4 worm cellular contexts compared by ENCODE assay signal in the genomic region with DNA sequence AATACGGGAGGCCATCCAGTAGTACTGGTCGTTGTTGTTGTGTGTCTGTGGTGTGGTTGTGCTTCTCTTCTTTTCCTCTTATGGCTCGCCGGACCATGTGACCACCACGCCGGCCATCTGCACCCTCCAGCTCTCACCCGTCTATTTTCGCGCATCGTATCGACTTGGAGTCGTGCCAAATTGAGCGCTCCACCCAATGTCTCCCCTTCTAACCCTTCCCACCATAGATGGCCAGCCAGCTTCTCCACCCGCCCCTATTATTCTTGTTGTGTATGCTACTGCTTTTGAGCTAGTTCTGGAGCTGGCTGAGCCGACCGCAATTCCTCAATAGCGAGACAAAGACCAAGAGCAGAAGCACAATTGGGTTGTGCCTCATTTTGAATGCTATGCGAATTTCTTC.
TF ChIP-seq lines count a peak whose summit lies in the region.

No protein-coding gene starts in this region.

TF ChIP-seq in whole organism, L2 larva, 48 proteins besides CTCF, POLR2A, EP300 and RAD21 (continues in another document):
- TF ChIP-seq sem-4 (tag; optimal IDR thresholded peaks at IDR 0.05; lab: Kevin White, UChicago) (peak; percentile 15), nhr-129 (tag; optimal IDR thresholded peaks at IDR 0.05; lab: Kevin White, UChicago) (peak; percentile 36), nhr-237 (tag; optimal IDR thresholded peaks at IDR 0.05; lab: Kevin White, UChicago) (no peak), ceh-82 (tag; optimal IDR thresholded peaks at IDR 0.05; lab: Kevin White, UChicago) (no peak), nhr-77 (tag; optimal IDR thresholded peaks at IDR 0.05; lab: Kevin White, UChicago) (no peak), blmp-1 (tag; optimal IDR thresholded peaks at IDR 0.05; lab: Kevin White, UChicago; ENCODE audit: insufficient read depth) (no peak), mab-5 (tag; optimal IDR thresholded peaks at IDR 0.05; lab: Kevin White, UChicago) (peak; percentile 31), zag-1 (tag; optimal IDR thresholded peaks at IDR 0.05; lab: Kevin White, UChicago) (peak; percentile 42), ZK546.5 (tag; optimal IDR thresholded peaks at IDR 0.05; lab: Kevin White, UChicago) (no peak), ztf-11 (tag; optimal IDR thresholded peaks at IDR 0.05; lab: Kevin White, UChicago) (no peak), egl-27 (tag; optimal IDR thresholded peaks at IDR 0.05; lab: Kevin White, UChicago) (no peak), sma-9 (GFP tag; optimal IDR thresholded peaks at IDR 0.05; lab: Kevin White, UChicago) (peak; percentile 5), sma-9 (tag; optimal IDR thresholded peaks at IDR 0.05; lab: Kevin White, UChicago) (no peak), mbf-1 (tag; optimal IDR thresholded peaks at IDR 0.05; lab: Kevin White, UChicago) (no peak), snpc-4 (tag; optimal IDR thresholded peaks at IDR 0.05; lab: Kevin White, UChicago) (no peak), ztf-1 (GFP tag; conservative IDR thresholded peaks at IDR 0.05; lab: Robert Waterston, UW) (no peak), C34F6.9 (tag; optimal IDR thresholded peaks at IDR 0.05; lab: Kevin White, UChicago) (peak; percentile 44), unc-55 (GFP tag; optimal IDR thresholded peaks at IDR 0.05; lab: Kevin White, UChicago) (peak; percentile 32), mdl-1 (tag; optimal IDR thresholded peaks at IDR 0.05; lab: Kevin White, UChicago) (peak in 1 of 2 experiments; percentile 44), peb-1 (tag; optimal IDR thresholded peaks at IDR 0.05; lab: Kevin White, UChicago) (no peak), unc-39 (tag; optimal IDR thresholded peaks at IDR 0.05; lab: Kevin White, UChicago) (no peak), ceh-16 (tag; optimal IDR thresholded peaks at IDR 0.05; lab: Kevin White, UChicago) (no peak)

TF ChIP-seq in whole organism, L4 larva, 104 proteins besides CTCF, POLR2A, EP300 and RAD21 (continues in another document):
- no peak for TF ChIP-seq zfp-2 (tag; optimal IDR thresholded peaks at IDR 0.05; lab: Kevin White, UChicago)
- no peak for TF ChIP-seq mxl-2 (GFP tag; conservative IDR thresholded peaks at IDR 0.05; lab: Robert Waterston, UW)
- TF ChIP-seq unc-62 (GFP tag; optimal IDR thresholded peaks at IDR 0.05 in 1 of 2; lab: Kevin White, UChicago) = no peak
- no peak for TF ChIP-seq unc-62 (tag; optimal IDR thresholded peaks at IDR 0.05; lab: Kevin White, UChicago)
- no peak for TF ChIP-seq sdz-12 (GFP tag; optimal IDR thresholded peaks at IDR 0.05; lab: Kevin White, UChicago)
- TF ChIP-seq hif-1 (tag; optimal IDR thresholded peaks at IDR 0.05; lab: Kevin White, UChicago) = no peak
- TF ChIP-seq snpc-4 (tag; optimal IDR thresholded peaks at IDR 0.05; lab: Kevin White, UChicago) = no peak
- TF ChIP-seq ama-1 (optimal IDR thresholded peaks at IDR 0.05; lab: Kevin White, UChicago) = no peak
- TF ChIP-seq D1046.2 (GFP tag; IDR thresholded peaks at IDR 0.05; lab: Robert Waterston, UW) = 0 out of 2 replicates have a peak, but pooled peaks have one; percentile 43
- TF ChIP-seq mdl-1 (tag; optimal IDR thresholded peaks at IDR 0.05; lab: Kevin White, UChicago) = peak in 1 of 2 experiments; percentile 77
- no peak for TF ChIP-seq lin-29 (GFP tag; IDR thresholded peaks at IDR 0.05; lab: Robert Waterston, UW)
- TF ChIP-seq arid-1 (GFP tag; conservative IDR thresholded peaks at IDR 0.05; lab: Robert Waterston, UW) = peak; percentile 56; the same call in 1 of the 2 replicates
- TF ChIP-seq madf-5 (GFP tag; IDR thresholded peaks at IDR 0.05; lab: Robert Waterston, UW) = no peak
- no peak for TF ChIP-seq cey-2 (tag; optimal IDR thresholded peaks at IDR 0.05; lab: Kevin White, UChicago; ENCODE audit: borderline replicate concordance, insufficient read depth)
- TF ChIP-seq F49E8.2 (tag; optimal IDR thresholded peaks at IDR 0.05; lab: Kevin White, UChicago; ENCODE audit: borderline replicate concordance) = no peak
- TF ChIP-seq ztf-7 (tag; optimal IDR thresholded peaks at IDR 0.05; lab: Kevin White, UChicago) = no peak
- peak; percentile 54; the same call in 1 of the 2 replicates for TF ChIP-seq ctbp-1 (GFP tag; IDR thresholded peaks at IDR 0.05; lab: Robert Waterston, UW)
- TF ChIP-seq zip-2 (tag; optimal IDR thresholded peaks at IDR 0.05; lab: Kevin White, UChicago) = no peak
- TF ChIP-seq ceh-32 (tag; optimal IDR thresholded peaks at IDR 0.05; lab: Kevin White, UChicago; ENCODE audit: poor library complexity) = no peak
- TF ChIP-seq vab-7 (GFP tag; IDR thresholded peaks at IDR 0.05; lab: Robert Waterston, UW) = 0 out of 2 replicates have a peak, but pooled peaks have one; percentile 24
- TF ChIP-seq nhr-10 (tag; optimal IDR thresholded peaks at IDR 0.05; lab: Kevin White, UChicago) = no peak
- no peak for TF ChIP-seq zag-1 (tag; optimal IDR thresholded peaks at IDR 0.05; lab: Kevin White, UChicago)

TF ChIP-seq in whole organism, late embryonic, 69 proteins besides CTCF, POLR2A, EP300 and RAD21 (continues in another document):
- TF ChIP-seq F13H6.1 (tag; optimal IDR thresholded peaks at IDR 0.05; lab: Kevin White, UChicago) = no peak
- TF ChIP-seq fax-1 (tag; optimal IDR thresholded peaks at IDR 0.05; lab: Kevin White, UChicago) = no peak
- TF ChIP-seq unc-55 (GFP tag; optimal IDR thresholded peaks at IDR 0.05; lab: Kevin White, UChicago) = peak; percentile 37
- no peak for TF ChIP-seq ceh-24 (tag; optimal IDR thresholded peaks at IDR 0.05; lab: Kevin White, UChicago)
- no peak for TF ChIP-seq pros-1 (tag; optimal IDR thresholded peaks at IDR 0.05; lab: Kevin White, UChicago)
- no peak for TF ChIP-seq pax-1 (tag; optimal IDR thresholded peaks at IDR 0.05; lab: Kevin White, UChicago)
- no peak for TF ChIP-seq rnt-1 (tag; optimal IDR thresholded peaks at IDR 0.05; lab: Kevin White, UChicago)
- peak; percentile 11 for TF ChIP-seq ref-2 (tag; optimal IDR thresholded peaks at IDR 0.05; lab: Kevin White, UChicago)
- TF ChIP-seq K02D7.2 (tag; optimal IDR thresholded peaks at IDR 0.05; lab: Kevin White, UChicago) = no peak
- TF ChIP-seq lim-6 (tag; optimal IDR thresholded peaks at IDR 0.05; lab: Kevin White, UChicago) = no peak
- no peak for TF ChIP-seq hlh-13 (GFP tag; optimal IDR thresholded peaks at IDR 0.05; lab: Kevin White, UChicago)
- TF ChIP-seq ceh-19 (GFP tag; optimal IDR thresholded peaks at IDR 0.05; lab: Kevin White, UChicago) = peak; percentile 45
- no peak for TF ChIP-seq pha-2 (tag; optimal IDR thresholded peaks at IDR 0.05; lab: Kevin White, UChicago)
- no peak for TF ChIP-seq hlh-15 (tag; optimal IDR thresholded peaks at IDR 0.05; lab: Kevin White, UChicago)
- TF ChIP-seq C08G9.2 (tag; optimal IDR thresholded peaks at IDR 0.05; lab: Kevin White, UChicago) = no peak
- peak; percentile 80 for TF ChIP-seq ceh-31 (tag; optimal IDR thresholded peaks at IDR 0.05; lab: Kevin White, UChicago)
- TF ChIP-seq pat-9 (tag; optimal IDR thresholded peaks at IDR 0.05; lab: Kevin White, UChicago) = no peak
- no peak for TF ChIP-seq ceh-22 (tag; optimal IDR thresholded peaks at IDR 0.05; lab: Kevin White, UChicago)
- TF ChIP-seq sdc-2 (tag; optimal IDR thresholded peaks at IDR 0.05; lab: Kevin White, UChicago) = no peak
- TF ChIP-seq ztf-16 (tag; optimal IDR thresholded peaks at IDR 0.05; lab: Kevin White, UChicago) = no peak
- TF ChIP-seq elt-4 (tag; optimal IDR thresholded peaks at IDR 0.05; lab: Kevin White, UChicago) = no peak
- no peak for TF ChIP-seq che-1 (tag; optimal IDR thresholded peaks at IDR 0.05; lab: Kevin White, UChicago)
- TF ChIP-seq syd-9 (tag; optimal IDR thresholded peaks at IDR 0.05; lab: Kevin White, UChicago) = no peak
- peak; percentile 13 for TF ChIP-seq ceh-6 (GFP tag; optimal IDR thresholded peaks at IDR 0.05; lab: Kevin White, UChicago)
- TF ChIP-seq ceh-45 (GFP tag; IDR thresholded peaks at IDR 0.05; lab: Robert Waterston, UW) = no peak
- no peak for TF ChIP-seq dve-1 (tag; optimal IDR thresholded peaks at IDR 0.05; lab: Kevin White, UChicago)

TF ChIP-seq in whole organism, mixed stage, embryonic, 35 proteins besides CTCF, POLR2A, EP300 and RAD21:
- no peak for TF ChIP-seq flh-1 (GFP tag; optimal IDR thresholded peaks at IDR 0.05; lab: Kevin White, UChicago)
- peak; percentile 52 for TF ChIP-seq lin-32 (GFP tag; optimal IDR thresholded peaks at IDR 0.05; lab: Kevin White, UChicago)
- no peak for TF ChIP-seq zip-8 (tag; optimal IDR thresholded peaks at IDR 0.05; lab: Kevin White, UChicago)
- peak; percentile 60 for TF ChIP-seq ces-1 (GFP tag; optimal IDR thresholded peaks at IDR 0.05; lab: Kevin White, UChicago)
- no peak for TF ChIP-seq nhr-237 (tag; optimal IDR thresholded peaks at IDR 0.05; lab: Kevin White, UChicago)
- TF ChIP-seq sptf-1 (tag; optimal IDR thresholded peaks at IDR 0.05; lab: Kevin White, UChicago) = peak; percentile 8
- peak; percentile 62 for TF ChIP-seq cnd-1 (tag; optimal IDR thresholded peaks at IDR 0.05; lab: Kevin White, UChicago)
- peak; percentile 17 for TF ChIP-seq ztf-11 (tag; optimal IDR thresholded peaks at IDR 0.05; lab: Kevin White, UChicago)
- TF ChIP-seq ham-2 (GFP tag; optimal IDR thresholded peaks at IDR 0.05; lab: Kevin White, UChicago) = no peak
- peak; percentile 40 for TF ChIP-seq drap-1 (GFP tag; optimal IDR thresholded peaks at IDR 0.05; lab: Kevin White, UChicago)
- TF ChIP-seq unc-120 (tag; optimal IDR thresholded peaks at IDR 0.05; lab: Kevin White, UChicago; ENCODE audit: poor library complexity, severe bottlenecking) = peak; percentile 6
- no peak for TF ChIP-seq ceh-39 (tag; optimal IDR thresholded peaks at IDR 0.05; lab: Kevin White, UChicago)
- TF ChIP-seq unc-62 (GFP tag; optimal IDR thresholded peaks at IDR 0.05; lab: Kevin White, UChicago) = no peak
- TF ChIP-seq nhr-12 (tag; optimal IDR thresholded peaks at IDR 0.05; lab: Kevin White, UChicago) = no peak
- peak; percentile 23 for TF ChIP-seq mep-1 (tag; optimal IDR thresholded peaks at IDR 0.05; lab: Kevin White, UChicago)
- no peak for TF ChIP-seq snpc-4 (tag; optimal IDR thresholded peaks at IDR 0.05; lab: Kevin White, UChicago)
- no peak for TF ChIP-seq elt-3 (tag; optimal IDR thresholded peaks at IDR 0.05; lab: Kevin White, UChicago)
- peak; percentile 1 for TF ChIP-seq mls-2 (tag; optimal IDR thresholded peaks at IDR 0.05; lab: Kevin White, UChicago)
